Worm (Caenorhabditis elegans): ENCODE results near the gene F42G10.1.
A peak's percentile ranks its signal among the peaks of the same experiment; 100 is the strongest.

- TF ChIP-seq ama-1 (optimal IDR thresholded peaks at IDR 0.05) (no peak), scrt-1 (GFP tag; IDR thresholded peaks at IDR 0.05) (no peak), hmg-4 (GFP tag; optimal IDR thresholded peaks at IDR 0.05) (peak; percentile 94), ceh-13 (GFP tag; optimal IDR thresholded peaks at IDR 0.05) (no peak), flt-1 (GFP tag; IDR thresholded peaks at IDR 0.05) (no peak), sea-1 (GFP tag; conservative IDR thresholded peaks at IDR 0.05) (no peak), tra-4 (tag; optimal IDR thresholded peaks at IDR 0.05) (no peak), ets-7 (tag; optimal IDR thresholded peaks at IDR 0.05) (no peak), B0310.2 (tag; optimal IDR thresholded peaks at IDR 0.05) (peak; percentile 80), aly-1 (tag; optimal IDR thresholded peaks at IDR 0.05) (no peak), hnd-1 (tag; optimal IDR thresholded peaks at IDR 0.05) (no peak), ceh-36 (tag; optimal IDR thresholded peaks at IDR 0.05) (no peak), hmbx-1 (tag; optimal IDR thresholded peaks at IDR 0.05) (no peak), pes-1 (GFP tag; IDR thresholded peaks at IDR 0.05) (0 out of 2 replicates have a peak, but pooled peaks have one; percentile 43)
Measured at ce11 chrX:9999599-10000201, 22.3 kb downstream of the F42G10.1 start.
